Worm (Caenorhabditis elegans) whole organism, L4 larva: Measurements from ENCODE around the gene C26H9A.3.

Source experiments
- F10B5.3 ChIP-seq: sonication (generic microtip); optimal IDR thresholded peaks from 2 replicates; lab custom pipeline; 2016; ENCODE audit warnings: mild to moderate bottlenecking, missing genetic modification characterization, missing compliant biosample characterization
- F37D6.2 ChIP-seq: sonication (generic microtip); optimal IDR thresholded peaks from 2 replicates; lab custom pipeline; 2016; ENCODE audit warnings: mild to moderate bottlenecking, missing genetic modification characterization, missing compliant biosample characterization
- F49E8.2 ChIP-seq: sonication (generic microtip); optimal IDR thresholded peaks from 2 replicates; lab custom pipeline; 2016; ENCODE audit warnings: missing compliant biosample characterization, mild to moderate bottlenecking, missing genetic modification characterization, borderline replicate concordance
- T20F7.1 ChIP-seq: fragments of 200-800 bp; sonication (Bioruptor generic); optimal IDR thresholded peaks from 2 replicates; lab custom pipeline; 2018; ENCODE audit warnings: mild to moderate bottlenecking, missing genetic modification characterization, missing compliant biosample characterization
- Y48G9A.11 ChIP-seq: fragments of 200-800 bp; sonication (Bioruptor generic); IDR thresholded peaks from 2 replicates; pipeline ENCODE4 v1.3.6; 2022; ENCODE audit warnings: missing genetic modification reagents, missing genetic modification characterization, missing compliant biosample characterization
- Y5F2A.4 ChIP-seq: fragments of 200-800 bp; sonication (Bioruptor generic); optimal IDR thresholded peaks from 2 replicates; lab custom pipeline; 2018; ENCODE audit warnings: mild to moderate bottlenecking, missing genetic modification characterization, missing compliant biosample characterization
- Y75B8A.6 ChIP-seq: fragments of 200-800 bp; sonication (Bioruptor generic); IDR thresholded peaks from 2 replicates; pipeline ENCODE4 v1.3.6; 2022; ENCODE audit warnings: missing genetic modification reagents, missing genetic modification characterization, missing compliant biosample characterization
- ZK337.2 ChIP-seq: fragments of 200-800 bp; sonication (Bioruptor generic); IDR thresholded peaks from 2 replicates; pipeline ENCODE4 v1.3.6; 2022; ENCODE audit warnings: missing genetic modification reagents, missing genetic modification characterization, missing compliant biosample characterization
- ama-1 ChIP-seq: fragments of 150-350 bp; optimal IDR thresholded peaks from 2 replicates; lab custom pipeline; 2014; ENCODE audit warnings: inconsistent platforms, mixed read lengths
- attf-4 ChIP-seq: sonication (generic microtip); optimal IDR thresholded peaks from 3 replicates; lab custom pipeline; 2017; ENCODE audit warnings: missing biosample characterization, missing genetic modification characterization
- ceh-28 ChIP-seq: fragments of 150-350 bp; optimal IDR thresholded peaks from 2 replicates; lab custom pipeline; 2014; ENCODE audit warnings: missing biosample characterization, missing genetic modification reagents, missing genetic modification characterization
- ces-1 ChIP-seq: fragments of 150-350 bp; sonication (generic microtip); optimal IDR thresholded peaks from 4 replicates; lab custom pipeline; 2014; ENCODE audit warnings: missing biosample characterization, missing genetic modification reagents, missing genetic modification characterization
- ctbp-1 ChIP-seq: fragments of 200-800 bp; sonication (Bioruptor generic); IDR thresholded peaks from 2 replicates; pipeline ENCODE4 v1.3.6; 2022; ENCODE audit warnings: missing genetic modification reagents, missing genetic modification characterization, missing compliant biosample characterization
- daf-16 ChIP-seq, 3 experiments: sonication (generic microtip); optimal IDR thresholded peaks; 2 replicates each; lab custom pipeline; 2016 to 2017; ENCODE audit warnings: missing genetic modification characterization in 3 of 3, missing genetic modification reagents in 3 of 3, mild to moderate bottlenecking in 2 of 3, missing compliant biosample characterization in 2 of 3, missing biosample characterization in 1 of 3, moderate library complexity in 1 of 3
- daf-19 ChIP-seq: fragments of 200-800 bp; sonication (Bioruptor generic); conservative IDR thresholded peaks from 2 replicates; pipeline ENCODE4 v1.3.6; 2022; ENCODE audit warnings: missing genetic modification characterization, missing compliant biosample characterization
- daf-8 ChIP-seq: fragments of 200-800 bp; sonication (Bioruptor generic); IDR thresholded peaks from 2 replicates; pipeline ENCODE4 v1.3.6; 2022; ENCODE audit warnings: missing genetic modification characterization, missing compliant biosample characterization
- dmd-6 ChIP-seq: fragments of 200-800 bp; sonication (Bioruptor generic); IDR thresholded peaks from 2 replicates; pipeline ENCODE4 v1.3.6; 2022; ENCODE audit warnings: missing genetic modification reagents, missing genetic modification characterization, missing compliant biosample characterization
- dmd-8 ChIP-seq: fragments of 200-800 bp; sonication (Bioruptor generic); IDR thresholded peaks from 2 replicates; pipeline ENCODE4 v1.3.6; 2022; ENCODE audit warnings: missing genetic modification characterization, missing compliant biosample characterization
- dpl-1 ChIP-seq: fragments of 150-350 bp; optimal IDR thresholded peaks from 2 replicates; lab custom pipeline; 2014; ENCODE audit warnings: missing biosample characterization, missing genetic modification reagents, missing genetic modification characterization
- duxl-1 ChIP-seq: sonication (generic microtip); optimal IDR thresholded peaks from 2 replicates; lab custom pipeline; 2016; ENCODE audit warnings: mild to moderate bottlenecking, missing genetic modification characterization, moderate library complexity, missing compliant biosample characterization; ENCODE audit not compliant: poor library complexity
- egl-27 ChIP-seq: sonication (generic microtip); optimal IDR thresholded peaks from 3 replicates; lab custom pipeline; 2017; ENCODE audit warnings: missing biosample characterization, missing genetic modification reagents, missing genetic modification characterization
- egl-43 ChIP-seq: fragments of 200-800 bp; sonication (Bioruptor generic); IDR thresholded peaks from 2 replicates; pipeline ENCODE4 v1.3.6; 2022; ENCODE audit warnings: missing genetic modification reagents, missing genetic modification characterization, missing compliant biosample characterization
- fkh-10 ChIP-seq: fragments of 150-350 bp; optimal IDR thresholded peaks from 2 replicates; lab custom pipeline; 2014; ENCODE audit warnings: missing biosample characterization, missing genetic modification reagents, missing genetic modification characterization
- gei-8 ChIP-seq: fragments of 200-800 bp; sonication (Bioruptor generic); optimal IDR thresholded peaks from 2 replicates; lab custom pipeline; 2018; ENCODE audit warnings: mild to moderate bottlenecking, missing genetic modification characterization, missing compliant biosample characterization
- hif-1 ChIP-seq, 2 experiments: sonication (generic microtip); optimal IDR thresholded peaks; 2 replicates each; lab custom pipeline; 2016 to 2017; ENCODE audit warnings: missing compliant biosample characterization in 2 of 2, missing genetic modification characterization in 2 of 2, missing genetic modification reagents in 2 of 2, missing genotype in 2 of 2, mild to moderate bottlenecking in 1 of 2
- lim-7 ChIP-seq: fragments of 200-800 bp; sonication (Bioruptor generic); IDR thresholded peaks from 2 replicates; pipeline ENCODE4 v1.3.6; 2022; ENCODE audit warnings: missing genetic modification characterization, missing compliant biosample characterization
- lin-13 ChIP-seq: fragments of 150-350 bp; optimal IDR thresholded peaks from 2 replicates; lab custom pipeline; 2014; ENCODE audit warnings: missing biosample characterization, missing genetic modification reagents, missing genetic modification characterization
- lin-15B ChIP-seq: fragments of 150-350 bp; sonication (generic microtip); optimal IDR thresholded peaks from 3 replicates; lab custom pipeline; 2014; ENCODE audit warnings: missing biosample characterization, missing genetic modification characterization
- lin-38 ChIP-seq: fragments of 200-800 bp; sonication (Bioruptor generic); IDR thresholded peaks from 2 replicates; pipeline ENCODE4 v1.3.6; 2022; ENCODE audit warnings: missing genetic modification reagents, missing genetic modification characterization, missing compliant biosample characterization
- lin-39 ChIP-seq: fragments of 150-350 bp; optimal IDR thresholded peaks from 2 replicates; lab custom pipeline; 2014; ENCODE audit warnings: missing biosample characterization, missing genetic modification reagents, missing genetic modification characterization
- lsy-2 ChIP-seq, 2 experiments: fragments of 150-350 bp in 1 of 2; sonication (generic microtip) in 1 of 2; optimal IDR thresholded peaks; 2 replicates each; lab custom pipeline; 2014 to 2017; ENCODE audit warnings: missing biosample characterization in 2 of 2, missing genetic modification characterization in 2 of 2
- madf-9 ChIP-seq: fragments of 200-800 bp; sonication (Bioruptor generic); conservative IDR thresholded peaks from 2 replicates; pipeline ENCODE4 v1.3.6; 2022; ENCODE audit warnings: missing genetic modification reagents, missing genetic modification characterization, missing compliant biosample characterization
- mep-1 ChIP-seq: fragments of 150-350 bp; sonication (generic microtip); optimal IDR thresholded peaks from 3 replicates; lab custom pipeline; 2014; ENCODE audit warnings: missing biosample characterization, missing genetic modification characterization
- nhr-10 ChIP-seq: fragments of 150-350 bp; optimal IDR thresholded peaks from 2 replicates; lab custom pipeline; 2014; ENCODE audit warnings: missing biosample characterization, missing genetic modification characterization
- nhr-102 ChIP-seq: sonication (generic microtip); optimal IDR thresholded peaks from 2 replicates; lab custom pipeline; 2016; ENCODE audit warnings: mild to moderate bottlenecking, missing genetic modification characterization, moderate library complexity, missing compliant biosample characterization
- nhr-11 ChIP-seq: fragments of 150-350 bp; optimal IDR thresholded peaks from 2 replicates; lab custom pipeline; 2014; ENCODE audit warnings: missing biosample characterization, missing genetic modification characterization
- nhr-111 ChIP-seq: fragments of 200-800 bp; sonication (Bioruptor generic); optimal IDR thresholded peaks from 2 replicates; lab custom pipeline; 2018; ENCODE audit warnings: mild to moderate bottlenecking, missing genetic modification characterization, missing compliant biosample characterization
- nhr-25 ChIP-seq: sonication (generic microtip); optimal IDR thresholded peaks from 2 replicates; lab custom pipeline; 2017; ENCODE audit warnings: missing genetic modification characterization, mild to moderate bottlenecking, missing compliant biosample characterization, antibody characterized with exemption, moderate library complexity, borderline replicate concordance; ENCODE audit not compliant: insufficient read depth
- nhr-42 ChIP-seq: fragments of 200-800 bp; sonication (Bioruptor generic); IDR thresholded peaks from 2 replicates; pipeline ENCODE4 v1.3.6; 2022; ENCODE audit warnings: missing genetic modification characterization, missing compliant biosample characterization
- nhr-6 ChIP-seq: fragments of 150-350 bp; optimal IDR thresholded peaks from 2 replicates; lab custom pipeline; 2014; ENCODE audit warnings: missing biosample characterization, missing genetic modification characterization
- nhr-76 ChIP-seq: fragments of 150-350 bp; optimal IDR thresholded peaks from 2 replicates; lab custom pipeline; 2014; ENCODE audit warnings: missing biosample characterization, missing genetic modification characterization
- rbr-2 ChIP-seq: sonication (generic microtip); optimal IDR thresholded peaks from 2 replicates; lab custom pipeline; 2016; ENCODE audit warnings: missing genotype, missing genetic modification characterization, missing compliant biosample characterization
- skn-1 ChIP-seq: fragments of 150-350 bp; optimal IDR thresholded peaks from 2 replicates; lab custom pipeline; 2014; ENCODE audit warnings: missing biosample characterization, missing genetic modification characterization
- snpc-1.2 ChIP-seq: fragments of 200-800 bp; sonication (Bioruptor generic); IDR thresholded peaks from 2 replicates; pipeline ENCODE4 v1.3.6; 2022; ENCODE audit warnings: missing genetic modification reagents, missing genetic modification characterization, missing compliant biosample characterization
- snpc-4 ChIP-seq: fragments of 150-350 bp; optimal IDR thresholded peaks from 2 replicates; lab custom pipeline; 2014; ENCODE audit warnings: missing biosample characterization, missing genetic modification characterization
- unc-130 ChIP-seq: sonication (generic microtip); optimal IDR thresholded peaks from 2 replicates; lab custom pipeline; 2016; ENCODE audit warnings: missing genetic modification reagents, missing genetic modification characterization, missing compliant biosample characterization
- unc-62 ChIP-seq, 3 experiments: fragments of 150-350 bp in 1 of 3; sonication (generic microtip); optimal IDR thresholded peaks in 2 of 3; peaks in 1 of 3; 1 replicate in 1 of 3; 2 replicates in 2 of 3; lab custom pipeline; 2014 to 2017; ENCODE audit warnings: missing biosample characterization in 3 of 3, missing genetic modification characterization in 3 of 3, missing genetic modification reagents in 3 of 3, missing genotype in 1 of 3
- zfp-2 ChIP-seq: sonication (generic microtip); optimal IDR thresholded peaks from 2 replicates; lab custom pipeline; 2016; ENCODE audit warnings: mild to moderate bottlenecking, missing genetic modification characterization, missing compliant biosample characterization
- zip-11 ChIP-seq: fragments of 200-800 bp; sonication (Bioruptor generic); IDR thresholded peaks from 2 replicates; pipeline ENCODE4 v1.3.6; 2022; ENCODE audit warnings: missing genetic modification characterization, missing compliant biosample characterization
- zip-2 ChIP-seq: fragments of 150-350 bp; optimal IDR thresholded peaks from 2 replicates; lab custom pipeline; 2014; ENCODE audit warnings: missing biosample characterization, missing genetic modification characterization

C26H9A.3 gene

DNA sequence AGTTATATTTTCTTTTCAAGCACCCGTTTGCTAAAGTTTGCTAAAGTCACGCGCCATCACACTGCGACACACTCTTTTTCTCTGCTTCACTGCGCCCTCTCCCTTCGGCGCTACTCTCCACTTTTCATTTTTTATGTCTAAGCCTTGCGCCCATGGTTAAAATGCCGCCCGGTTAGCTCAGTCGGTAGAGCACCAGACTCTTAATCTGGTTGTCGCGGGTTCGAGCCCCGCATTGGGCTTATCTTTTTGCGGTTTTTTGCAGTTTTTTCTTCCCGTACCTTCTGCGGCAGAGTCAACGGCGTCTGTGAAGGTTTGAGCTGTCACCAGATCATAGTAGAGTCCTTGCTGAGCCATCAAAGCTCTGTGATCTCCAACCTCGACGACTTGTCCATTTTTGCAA, 44.6 kb downstream of the C26H9A.3 start (continued):
- TF ChIP-seq ZK337.2 (GFP tag; lab: Robert Waterston, UW), result peak; percentile 37; the same call in 1 of the 2 replicates
- TF ChIP-seq unc-62 (GFP tag; optimal IDR thresholded peaks at IDR 0.05 in 1 of 2; lab: Kevin White, UChicago), result no peak
- no peak for TF ChIP-seq unc-62 (tag; optimal IDR thresholded peaks at IDR 0.05; lab: Kevin White, UChicago)
- no peak for TF ChIP-seq nhr-76 (tag; lab: Kevin White, UChicago)
- no peak for TF ChIP-seq ces-1 (GFP tag; lab: Kevin White, UChicago)
- no peak for TF ChIP-seq zip-2 (tag; lab: Kevin White, UChicago)
- no peak for TF ChIP-seq snpc-4 (tag; lab: Kevin White, UChicago)
- peak; percentile 56 for TF ChIP-seq Y48G9A.11 (GFP tag; lab: Robert Waterston, UW)
- TF ChIP-seq duxl-1 (tag; lab: Kevin White, UChicago), result peak; percentile 45
- peak; percentile 22 for TF ChIP-seq nhr-11 (tag; lab: Kevin White, UChicago)
- no peak for TF ChIP-seq lsy-2 (tag; optimal IDR thresholded peaks at IDR 0.05; lab: Kevin White, UChicago)
- TF ChIP-seq dmd-8 (GFP tag; lab: Robert Waterston, UW), result peak; percentile 86
- peak; percentile 71 for TF ChIP-seq unc-130 (GFP tag; lab: Kevin White, UChicago)
- TF ChIP-seq lin-38, result no peak; the same call in 1 of the 2 replicates
- peak; percentile 88 for TF ChIP-seq snpc-1.2
- no peak for TF ChIP-seq ceh-28 (tag; lab: Kevin White, UChicago)
- TF ChIP-seq lin-39 (tag; lab: Kevin White, UChicago), result no peak
- 0 out of 2 replicates have a peak, but pooled peaks have one; percentile 69 for TF ChIP-seq daf-8 (GFP tag; lab: Robert Waterston, UW)
- TF ChIP-seq egl-27, result no peak
- TF ChIP-seq madf-9 (GFP tag; lab: Robert Waterston, UW), result peak; percentile 77
- TF ChIP-seq ama-1 (lab: Kevin White, UChicago), result no peak
- TF ChIP-seq mep-1 (tag; lab: Kevin White, UChicago), result peak; percentile 75
- no peak for TF ChIP-seq attf-4 (tag; lab: Kevin White, UChicago)
- peak; percentile 97 for TF ChIP-seq egl-43 (GFP tag; lab: Robert Waterston, UW)
- TF ChIP-seq nhr-102 (tag; lab: Kevin White, UChicago), result peak; percentile 81
- peak in 1 of 2 experiments; percentile 69 for TF ChIP-seq daf-16 (GFP tag; optimal IDR thresholded peaks at IDR 0.05; lab: Kevin White, UChicago)
- peak; percentile 48 for TF ChIP-seq daf-16 (tag; optimal IDR thresholded peaks at IDR 0.05; lab: Kevin White, UChicago)
- peak; percentile 4 to 86 for TF ChIP-seq hif-1 (tag; optimal IDR thresholded peaks at IDR 0.05; lab: Kevin White, UChicago)
- no peak for TF ChIP-seq lin-15B (tag; lab: Kevin White, UChicago)
- peak; percentile 41 for TF ChIP-seq gei-8
- TF ChIP-seq ctbp-1, result peak; percentile 65
- TF ChIP-seq skn-1 (tag; lab: Kevin White, UChicago), result no peak
- TF ChIP-seq nhr-6 (tag; lab: Kevin White, UChicago), result no peak
- TF ChIP-seq dmd-6 (GFP tag; lab: Robert Waterston, UW), result peak; percentile 79
- TF ChIP-seq F10B5.3 (tag; lab: Kevin White, UChicago), result peak; percentile 35
- TF ChIP-seq nhr-111, result peak; percentile 28
- peak; percentile 83 for TF ChIP-seq rbr-2 (tag; lab: Kevin White, UChicago)
- TF ChIP-seq F49E8.2 (tag; lab: Kevin White, UChicago), result peak; percentile 48
- TF ChIP-seq nhr-25 (tag; lab: Kevin White, UChicago), result no peak
- no peak for TF ChIP-seq daf-19 (GFP tag; lab: Robert Waterston, UW)
- TF ChIP-seq Y75B8A.6 (GFP tag; lab: Robert Waterston, UW), result no peak
- TF ChIP-seq nhr-42, result peak; percentile 65; the same call in 1 of the 2 replicates
- peak; percentile 26 for TF ChIP-seq fkh-10 (GFP tag; lab: Kevin White, UChicago)
- peak; percentile 89 for TF ChIP-seq lim-7 (GFP tag; lab: Robert Waterston, UW)
- peak; percentile 63 for TF ChIP-seq lin-13 (GFP tag; lab: Kevin White, UChicago)
- TF ChIP-seq zip-11 (GFP tag; lab: Robert Waterston, UW), result no peak
- TF ChIP-seq nhr-10 (tag; lab: Kevin White, UChicago), result no peak
- peak; percentile 28 for TF ChIP-seq Y5F2A.4 (GFP tag; lab: Kevin White, UChicago)
- peak; percentile 47 for TF ChIP-seq F37D6.2 (tag; lab: Kevin White, UChicago)
- TF ChIP-seq T20F7.1 (GFP tag; lab: Kevin White, UChicago), result peak; percentile 60
- TF ChIP-seq zfp-2 (tag; lab: Kevin White, UChicago), result peak; percentile 44
- TF ChIP-seq dpl-1 (GFP tag; lab: Kevin White, UChicago), result peak; percentile 38
